Worm (Caenorhabditis elegans): ENCODE results near the gene nst-1.
A peak's percentile ranks its signal among the peaks of the same experiment; 100 is the strongest.

The nst-1 gene

ce11 chrII:8327450-8327849 is 44.4 kb upstream of the nst-1 start:
- TF ChIP-seq pha-2 (tag; optimal IDR thresholded peaks at IDR 0.05) (no peak), rnt-1 (tag; optimal IDR thresholded peaks at IDR 0.05) (no peak), ets-4 (tag; optimal IDR thresholded peaks at IDR 0.05) (no peak), Y22D7AL.16 (tag; optimal IDR thresholded peaks at IDR 0.05) (no peak), ceh-31 (tag; optimal IDR thresholded peaks at IDR 0.05) (no peak), hlh-6 (tag; optimal IDR thresholded peaks at IDR 0.05) (no peak), C08G9.2 (tag; optimal IDR thresholded peaks at IDR 0.05) (no peak), dmd-4 (tag; optimal IDR thresholded peaks at IDR 0.05; ENCODE audit: borderline replicate concordance) (no peak), fkh-10 (GFP tag; optimal IDR thresholded peaks at IDR 0.05) (no peak), tbx-2 (tag; optimal IDR thresholded peaks at IDR 0.05) (no peak)

ce11 chrII:8326228-8326960 is 43.4 kb upstream of the nst-1 start:
- TF ChIP-seq ahr-1 (tag; optimal IDR thresholded peaks at IDR 0.05), result no peak
- TF ChIP-seq ceh-22 (tag; optimal IDR thresholded peaks at IDR 0.05), result no peak
- no peak for TF ChIP-seq pqm-1 (tag; optimal IDR thresholded peaks at IDR 0.05)
- no peak for TF ChIP-seq Y22D7AL.16 (tag; optimal IDR thresholded peaks at IDR 0.05)
- TF ChIP-seq unc-55 (GFP tag; optimal IDR thresholded peaks at IDR 0.05), result no peak
- no peak for TF ChIP-seq pha-2 (tag; optimal IDR thresholded peaks at IDR 0.05)
- TF ChIP-seq pag-3 (tag; optimal IDR thresholded peaks at IDR 0.05; ENCODE audit: borderline replicate concordance), result no peak
- TF ChIP-seq ttx-3 (tag; optimal IDR thresholded peaks at IDR 0.05), result no peak
- TF ChIP-seq ztf-16 (tag; optimal IDR thresholded peaks at IDR 0.05), result no peak
- TF ChIP-seq ceh-30 (tag; optimal IDR thresholded peaks at IDR 0.05), result no peak
- TF ChIP-seq elt-2 (tag; optimal IDR thresholded peaks at IDR 0.05), result no peak
- TF ChIP-seq nhr-232 (tag; optimal IDR thresholded peaks at IDR 0.05), result no peak
- no peak for TF ChIP-seq syd-9 (tag; optimal IDR thresholded peaks at IDR 0.05)
- no peak for TF ChIP-seq ama-1 (optimal IDR thresholded peaks at IDR 0.05)
- TF ChIP-seq nfya-1 (tag; optimal IDR thresholded peaks at IDR 0.05), result no peak
- no peak for TF ChIP-seq elt-4 (tag; optimal IDR thresholded peaks at IDR 0.05)

ce11 chrII:8325002-8325539 is 42.1 kb upstream of the nst-1 start, which contains the start of the genes ran-3 and C26D10.3:
ran-3 (minus strand) TSS chrII:8325052.
C26D10.3 (plus strand) TSS chrII:8325386.
- peak; percentile 18 for TF ChIP-seq T23F11.4 (GFP tag; optimal IDR thresholded peaks at IDR 0.05)
- peak; percentile 26 for TF ChIP-seq ahr-1 (tag; optimal IDR thresholded peaks at IDR 0.05)
- TF ChIP-seq fax-1 (tag; optimal IDR thresholded peaks at IDR 0.05), result peak; percentile 26
- TF ChIP-seq gmeb-2 (tag; optimal IDR thresholded peaks at IDR 0.05), result peak; percentile 42
- no peak for TF ChIP-seq lim-6 (tag; optimal IDR thresholded peaks at IDR 0.05)
- peak; percentile 53 for TF ChIP-seq ceh-14 (tag; optimal IDR thresholded peaks at IDR 0.05)
- TF ChIP-seq dve-1 (tag; optimal IDR thresholded peaks at IDR 0.05), result no peak
- peak; percentile 45 for TF ChIP-seq ceh-2 (tag; optimal IDR thresholded peaks at IDR 0.05)
- TF ChIP-seq unc-55 (GFP tag; optimal IDR thresholded peaks at IDR 0.05), result no peak
- TF ChIP-seq tbx-2 (tag; optimal IDR thresholded peaks at IDR 0.05), result peak; percentile 50
- TF ChIP-seq sox-2 (GFP tag; IDR thresholded peaks at IDR 0.05), result 0 out of 2 replicates have a peak, but pooled peaks have one; percentile 13
- peak; percentile 47 for TF ChIP-seq pax-1 (tag; optimal IDR thresholded peaks at IDR 0.05)
- TF ChIP-seq ceh-9 (tag; optimal IDR thresholded peaks at IDR 0.05), result no peak
- peak; percentile 44 for TF ChIP-seq hlh-8 (tag; optimal IDR thresholded peaks at IDR 0.05)
- TF ChIP-seq rnt-1 (tag; optimal IDR thresholded peaks at IDR 0.05), result peak; percentile 15
- TF ChIP-seq madf-2 (tag; optimal IDR thresholded peaks at IDR 0.05), result no peak
- TF ChIP-seq ztf-16 (tag; optimal IDR thresholded peaks at IDR 0.05), result no peak
- no peak for TF ChIP-seq elt-4 (tag; optimal IDR thresholded peaks at IDR 0.05)
- peak; percentile 37 for TF ChIP-seq pha-2 (tag; optimal IDR thresholded peaks at IDR 0.05)
- peak; percentile 67 for TF ChIP-seq elt-2 (tag; optimal IDR thresholded peaks at IDR 0.05)
- no peak for TF ChIP-seq F13H6.1 (tag; optimal IDR thresholded peaks at IDR 0.05)
- TF ChIP-seq nfya-1 (tag; optimal IDR thresholded peaks at IDR 0.05), result peak; percentile 75
- TF ChIP-seq ceh-48 (tag; optimal IDR thresholded peaks at IDR 0.05), result no peak
- no peak for TF ChIP-seq pha-4 (tag; optimal IDR thresholded peaks at IDR 0.05)
- TF ChIP-seq mec-3 (tag; optimal IDR thresholded peaks at IDR 0.05; ENCODE audit: borderline replicate concordance), result no peak
- peak; percentile 40 for TF ChIP-seq zip-5 (tag; optimal IDR thresholded peaks at IDR 0.05)
- peak; percentile 35 for TF ChIP-seq eyg-1 (tag; optimal IDR thresholded peaks at IDR 0.05)
- TF ChIP-seq unc-42 (tag; optimal IDR thresholded peaks at IDR 0.05), result peak; percentile 18
- no peak for TF ChIP-seq ceh-30 (tag; optimal IDR thresholded peaks at IDR 0.05)
- TF ChIP-seq ttx-3 (tag; optimal IDR thresholded peaks at IDR 0.05), result peak; percentile 54
- peak; percentile 10 for TF ChIP-seq ceh-34 (tag; optimal IDR thresholded peaks at IDR 0.05)
- peak; percentile 47 for TF ChIP-seq ceh-31 (tag; optimal IDR thresholded peaks at IDR 0.05)
- TF ChIP-seq fkh-6 (tag; optimal IDR thresholded peaks at IDR 0.05), result peak; percentile 59
- TF ChIP-seq pag-3 (tag; optimal IDR thresholded peaks at IDR 0.05; ENCODE audit: borderline replicate concordance), result no peak
- TF ChIP-seq K02D7.2 (tag; optimal IDR thresholded peaks at IDR 0.05), result no peak
- TF ChIP-seq tbx-7 (tag; optimal IDR thresholded peaks at IDR 0.05), result no peak

Measured in whole organism, late embryonic.